Fruit fly (Drosophila melanogaster): Measurements from ENCODE around the gene CG1486.

DNA sequence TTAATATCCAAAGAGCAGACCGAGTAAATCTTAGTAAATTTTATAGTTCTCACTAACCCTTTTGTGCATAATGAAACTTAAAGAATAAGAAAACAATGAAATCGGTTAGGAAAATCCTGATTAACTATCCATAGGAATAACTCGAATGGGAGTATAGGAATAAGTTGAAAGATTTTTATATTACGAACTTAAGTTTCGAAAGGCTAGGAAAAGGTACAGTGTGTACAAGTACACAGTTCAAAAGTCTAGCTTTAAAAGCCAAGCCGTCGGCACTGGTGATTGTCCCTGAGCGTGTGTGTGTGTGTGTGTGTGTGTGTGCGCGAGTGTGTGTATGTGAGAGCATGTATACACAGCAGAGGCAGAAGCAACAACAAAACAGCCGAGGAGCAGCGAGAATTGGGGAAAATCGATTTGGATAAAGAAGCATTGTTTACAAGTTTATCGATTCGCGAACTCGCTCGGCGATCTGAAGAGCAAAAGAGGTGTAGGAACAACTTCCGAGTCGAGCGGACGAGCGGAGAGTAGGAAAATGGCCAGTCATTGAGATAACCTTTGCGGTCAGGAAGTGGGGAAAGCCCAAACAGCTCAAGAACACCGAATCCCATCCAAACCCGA, 27.5 kb downstream of the CG1486 start:
- TF ChIP-seq psq (optimal IDR thresholded peaks at IDR 0.05) (no peak), pan (optimal IDR thresholded peaks at IDR 0.05) (no peak), Dll (optimal IDR thresholded peaks at IDR 0.05) (no peak)
